Fruit fly (Drosophila melanogaster) whole organism, embryonic: ENCODE measurements around the gene CG14817.

ENCODE experiments used
- CG10209 ChIP-seq: fragments of 200-800 bp; sonication (Bioruptor generic); optimal IDR thresholded peaks from 3 replicates; lab custom pipeline; 2017; ENCODE audit warnings: missing biosample characterization, mild to moderate bottlenecking, missing genetic modification characterization, missing genetic modification reagents
- CG10274 ChIP-seq: fragments of 200-800 bp; sonication (Bioruptor generic); optimal IDR thresholded peaks from 3 replicates; lab custom pipeline; 2017; ENCODE audit warnings: missing biosample characterization, mild to moderate bottlenecking, missing genetic modification characterization
- CG10366 ChIP-seq: fragments of 200-800 bp; sonication (Bioruptor generic); IDR thresholded peaks from 2 replicates; pipeline ENCODE4 v1.3.6; 2022; ENCODE audit warnings: missing biosample characterization, missing genetic modification characterization
- CG14667 ChIP-seq: fragments of 200-800 bp; sonication (Bioruptor generic); IDR thresholded peaks from 2 replicates; pipeline ENCODE4 v1.3.6; 2022; ENCODE audit warnings: missing biosample characterization, missing genetic modification characterization
- CG15696 ChIP-seq: fragments of 200-800 bp; sonication (Bioruptor generic); optimal IDR thresholded peaks from 2 replicates; lab custom pipeline; 2019; ENCODE audit warnings: missing biosample characterization, mild to moderate bottlenecking, missing genetic modification characterization, moderate library complexity
- CG16863 ChIP-seq: fragments of 200-800 bp; sonication (Bioruptor generic); optimal IDR thresholded peaks from 3 replicates; lab custom pipeline; 2016; ENCODE audit warnings: missing biosample characterization, missing genetic modification characterization
- CG17361 ChIP-seq: fragments of 200-800 bp; sonication (Bioruptor generic); IDR thresholded peaks from 3 replicates; pipeline ENCODE4 v1.3.6; 2022; ENCODE audit warnings: missing biosample characterization, missing genetic modification characterization
- CG18476 ChIP-seq: fragments of 200-800 bp; sonication (Bioruptor generic); optimal IDR thresholded peaks from 2 replicates; lab custom pipeline; 2016; ENCODE audit warnings: missing biosample characterization, mild to moderate bottlenecking, missing genetic modification characterization
- CG3407 ChIP-seq: fragments of 200-800 bp; sonication (Bioruptor generic); optimal IDR thresholded peaks from 2 replicates; lab custom pipeline; 2018; ENCODE audit warnings: missing biosample characterization, mild to moderate bottlenecking, missing genetic modification characterization
- CG4424 ChIP-seq: fragments of 200-800 bp; sonication (Bioruptor generic); optimal IDR thresholded peaks from 3 replicates; lab custom pipeline; 2016; ENCODE audit warnings: missing biosample characterization, missing genetic modification characterization
- CG4707 ChIP-seq: fragments of 200-800 bp; sonication (Bioruptor generic); optimal IDR thresholded peaks from 2 replicates; lab custom pipeline; 2018; ENCODE audit warnings: missing biosample characterization, mild to moderate bottlenecking, missing genetic modification characterization, moderate library complexity
- CG5180 ChIP-seq: fragments of 200-800 bp; sonication (Bioruptor generic); optimal IDR thresholded peaks from 3 replicates; lab custom pipeline; 2017; ENCODE audit warnings: missing biosample characterization, missing genetic modification characterization, mild to moderate bottlenecking, moderate library complexity, missing genetic modification reagents
- CG6272 ChIP-seq: fragments of 200-800 bp; sonication (Bioruptor generic); IDR thresholded peaks from 2 replicates; pipeline ENCODE4 v1.3.6; 2022; ENCODE audit warnings: missing biosample characterization, missing genetic modification characterization
- CG9797 ChIP-seq: fragments of 200-800 bp; sonication (Bioruptor generic); optimal IDR thresholded peaks from 3 replicates; lab custom pipeline; 2018; ENCODE audit warnings: missing biosample characterization, mild to moderate bottlenecking, missing genetic modification characterization
- D19A ChIP-seq: fragments of 200-800 bp; optimal IDR thresholded peaks from 3 replicates; lab custom pipeline; 2019; ENCODE audit warnings: missing biosample characterization, mild to moderate bottlenecking, missing genetic modification characterization, moderate library complexity
- Dip3 ChIP-seq: fragments of 200-800 bp; sonication (Bioruptor generic); optimal IDR thresholded peaks from 3 replicates; lab custom pipeline; 2016; ENCODE audit warnings: missing biosample characterization, missing genetic modification characterization
- Dp ChIP-seq: fragments of 200-800 bp; sonication (Bioruptor generic); optimal IDR thresholded peaks from 2 replicates; lab custom pipeline; 2018; ENCODE audit warnings: missing biosample characterization, mild to moderate bottlenecking, missing genetic modification characterization, moderate library complexity
- Dref ChIP-seq: fragments of 200-800 bp; sonication (Bioruptor generic); IDR thresholded peaks from 2 replicates; pipeline ENCODE4 v1.3.6; 2022; ENCODE audit warnings: missing biosample characterization, missing genetic modification characterization
- E2f2 ChIP-seq: fragments of 200-800 bp; sonication (Bioruptor generic); IDR thresholded peaks from 2 replicates; pipeline ENCODE4 v1.3.6; 2022; ENCODE audit warnings: missing biosample characterization, missing genetic modification characterization
- HmgD ChIP-seq: fragments of 200-800 bp; sonication (Bioruptor generic); optimal IDR thresholded peaks from 3 replicates; lab custom pipeline; 2016; ENCODE audit warnings: missing biosample characterization, missing genetic modification characterization
- Hr51 ChIP-seq, 2 experiments: fragments of 200-800 bp; sonication (Bioruptor generic); optimal IDR thresholded peaks; 2 replicates in 1 of 2; 3 replicates in 1 of 2; lab custom pipeline; 2016 to 2018; ENCODE audit warnings: missing biosample characterization in 2 of 2, missing genetic modification characterization in 2 of 2, mild to moderate bottlenecking in 1 of 2, moderate library complexity in 1 of 2
- Kr ChIP-seq: fragments of 200-800 bp; sonication (Bioruptor generic); optimal IDR thresholded peaks from 2 replicates; lab custom pipeline; 2017; ENCODE audit warnings: missing biosample characterization, mild to moderate bottlenecking, missing genetic modification characterization
- Lim3 ChIP-seq: fragments of 200-800 bp; sonication (Bioruptor generic); IDR thresholded peaks from 2 replicates; pipeline ENCODE4 v1.3.6; 2022; ENCODE audit warnings: missing biosample characterization, missing genetic modification characterization
- Max ChIP-seq: fragments of 200-800 bp; sonication (Bioruptor generic); optimal IDR thresholded peaks from 2 replicates; lab custom pipeline; 2016; ENCODE audit warnings: missing biosample characterization, mild to moderate bottlenecking, missing genetic modification characterization
- Myb ChIP-seq: fragments of 200-800 bp; sonication (Bioruptor generic); optimal IDR thresholded peaks from 2 replicates; lab custom pipeline; 2016; ENCODE audit warnings: missing biosample characterization, missing genetic modification characterization
- NC2α ChIP-seq: fragments of 200-800 bp; sonication (Bioruptor generic); optimal IDR thresholded peaks from 2 replicates; lab custom pipeline; 2016; ENCODE audit warnings: missing biosample characterization, missing genetic modification characterization
- NC2β ChIP-seq: fragments of 200-800 bp; sonication (Bioruptor generic); optimal IDR thresholded peaks from 2 replicates; lab custom pipeline; 2016; ENCODE audit warnings: missing biosample characterization, missing genetic modification characterization
- Ssrp ChIP-seq: fragments of 200-800 bp; sonication (Bioruptor generic); optimal IDR thresholded peaks from 2 replicates; lab custom pipeline; 2018; ENCODE audit warnings: missing biosample characterization, mild to moderate bottlenecking, missing genetic modification characterization, moderate library complexity
- Stat92E ChIP-seq, 3 experiments: fragments of >200 bp in 2 of 3; fragments of 200-800 bp in 1 of 3; sonication (Bioruptor generic) in 1 of 3; optimal IDR thresholded peaks; 2 replicates each; lab custom pipeline; 2017 to 2019; ENCODE audit warnings: missing biosample characterization in 3 of 3, missing genetic modification characterization in 3 of 3, mild to moderate bottlenecking in 1 of 3, moderate library complexity in 1 of 3
- Trl ChIP-seq, 3 experiments: fragments of >200 bp in 2 of 3; fragments of 200-800 bp in 1 of 3; sonication (Bioruptor generic) in 1 of 3; optimal IDR thresholded peaks; 2 replicates in 1 of 3; 3 replicates in 2 of 3; lab custom pipeline; 2016 to 2017; ENCODE audit warnings: missing biosample characterization in 1 of 3, missing genetic modification characterization in 1 of 3
- cato ChIP-seq: fragments of 200-800 bp; sonication (Bioruptor generic); optimal IDR thresholded peaks from 2 replicates; lab custom pipeline; 2016; ENCODE audit warnings: missing biosample characterization, missing genetic modification characterization, borderline replicate concordance
- chinmo ChIP-seq: fragments of 200-800 bp; sonication (Bioruptor generic); IDR thresholded peaks from 4 replicates; pipeline ENCODE4 v1.3.6; 2022; ENCODE audit warnings: missing biosample characterization, missing genetic modification characterization; ENCODE audit not compliant: partially characterized antibody
- chm ChIP-seq: fragments of 200-800 bp; sonication (Bioruptor generic); IDR thresholded peaks from 2 replicates; pipeline ENCODE4 v1.3.6; 2022; ENCODE audit warnings: missing biosample characterization, missing genetic modification characterization
- crc ChIP-seq: fragments of 200-800 bp; sonication (Bioruptor generic); optimal IDR thresholded peaks from 2 replicates; lab custom pipeline; 2016; ENCODE audit warnings: missing biosample characterization, missing genetic modification characterization
- disco-r ChIP-seq: fragments of 200-800 bp; sonication (Bioruptor generic); optimal IDR thresholded peaks from 2 replicates; lab custom pipeline; 2016; ENCODE audit warnings: missing biosample characterization, missing genetic modification characterization
- dpn ChIP-seq, 2 experiments: fragments of 200-800 bp; sonication (Bioruptor generic); optimal IDR thresholded peaks; 3 replicates each; lab custom pipeline; 2016; ENCODE audit warnings: missing biosample characterization in 2 of 2, missing genetic modification characterization in 2 of 2
- exex ChIP-seq: fragments of 200-800 bp; sonication (Bioruptor generic); optimal IDR thresholded peaks from 4 replicates; lab custom pipeline; 2018; ENCODE audit warnings: missing biosample characterization, mild to moderate bottlenecking, missing genetic modification characterization, moderate library complexity
- grn ChIP-seq: fragments of 200-800 bp; sonication (Bioruptor generic); optimal IDR thresholded peaks from 3 replicates; lab custom pipeline; 2017; ENCODE audit warnings: missing biosample characterization, missing genetic modification characterization
- gro ChIP-seq: fragments of 200-800 bp; sonication (Bioruptor generic); optimal IDR thresholded peaks from 2 replicates; lab custom pipeline; 2016; ENCODE audit warnings: missing biosample characterization, missing genetic modification characterization
- kni ChIP-seq: fragments of 200-800 bp; sonication (Bioruptor generic); optimal IDR thresholded peaks from 3 replicates; lab custom pipeline; 2017; ENCODE audit warnings: mild to moderate bottlenecking, missing biosample characterization, missing genetic modification reagents, missing genetic modification characterization
- lov ChIP-seq, 2 experiments: fragments of 200-800 bp in 1 of 2; fragments of >200 bp in 1 of 2; sonication (Bioruptor generic) in 1 of 2; IDR thresholded peaks in 1 of 2; optimal IDR thresholded peaks in 1 of 2; 2 replicates in 1 of 2; 3 replicates in 1 of 2; pipeline versions ENCODE4 v1.3.6 to Lab custom; 2017 to 2022; ENCODE audit warnings: missing biosample characterization in 1 of 2, missing genetic modification characterization in 1 of 2
- nerfin-1 ChIP-seq: fragments of 200-800 bp; sonication (Bioruptor generic); optimal IDR thresholded peaks from 3 replicates; lab custom pipeline; 2019; ENCODE audit warnings: missing biosample characterization, mild to moderate bottlenecking, missing genetic modification characterization, moderate library complexity
- pb ChIP-seq: fragments of 200-800 bp; sonication (Bioruptor generic); optimal IDR thresholded peaks from 3 replicates; lab custom pipeline; 2016; ENCODE audit warnings: missing biosample characterization, missing genetic modification characterization
- phol ChIP-seq: fragments of 200-800 bp; sonication (Bioruptor generic); optimal IDR thresholded peaks from 3 replicates; lab custom pipeline; 2018; ENCODE audit warnings: missing biosample characterization, mild to moderate bottlenecking, missing genetic modification characterization, moderate library complexity
- pita ChIP-seq: fragments of 200-800 bp; sonication (Bioruptor generic); optimal IDR thresholded peaks from 2 replicates; lab custom pipeline; 2017; ENCODE audit warnings: missing biosample characterization, mild to moderate bottlenecking, missing genetic modification characterization
- repo ChIP-seq: fragments of 200-800 bp; sonication (Bioruptor generic); optimal IDR thresholded peaks from 2 replicates; lab custom pipeline; 2016; ENCODE audit warnings: missing biosample characterization, missing genetic modification characterization
- salm ChIP-seq: fragments of 200-800 bp; sonication (Bioruptor generic); optimal IDR thresholded peaks from 2 replicates; lab custom pipeline; 2018; ENCODE audit warnings: missing biosample characterization, mild to moderate bottlenecking, missing genetic modification characterization
- sens-2 ChIP-seq: fragments of 200-800 bp; sonication (Bioruptor generic); IDR thresholded peaks from 2 replicates; pipeline ENCODE4 v1.3.6; 2022; ENCODE audit warnings: missing biosample characterization, missing genetic modification characterization
- stc ChIP-seq: fragments of 200-800 bp; sonication (Bioruptor generic); IDR thresholded peaks from 2 replicates; pipeline ENCODE4 v1.3.6; 2022; ENCODE audit warnings: missing biosample characterization, missing genetic modification characterization

CG14817 gene

DNA sequence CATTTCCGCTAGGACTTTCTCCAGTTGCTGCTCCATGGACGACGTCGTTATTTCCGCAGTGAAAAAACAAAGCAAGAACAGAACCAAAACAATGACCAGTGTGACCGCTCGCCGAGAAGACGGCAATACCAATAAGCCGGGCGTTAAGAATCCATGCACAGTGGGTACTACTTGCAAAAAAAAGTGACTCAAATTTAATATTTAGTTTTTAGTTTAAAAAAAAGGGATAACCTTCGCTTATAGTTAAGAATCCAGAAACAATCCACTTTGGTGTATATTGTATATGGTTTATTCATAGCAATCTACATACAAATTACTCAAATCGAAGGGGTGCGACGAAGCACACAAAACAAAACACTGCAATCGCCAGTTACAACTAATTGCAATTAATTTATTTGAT lies 18.2 kb downstream of the CG14817 start, which contains the start of gene Lamtor5 (continued):
- TF ChIP-seq grn (no peak), CG9797 (GFP tag; lab: Kevin White, UChicago) (peak; percentile 53), lov (optimal IDR thresholded peaks at IDR 0.05; lab: Kevin White, UChicago) (no peak), lov (GFP tag; IDR thresholded peaks at IDR 0.05; lab: Robert Waterston, UW) (no peak), E2f2 (GFP tag; lab: Robert Waterston, UW) (peak; percentile 25; the same call in 1 of the 2 replicates), stc (GFP tag; lab: Robert Waterston, UW) (no peak; the same call in 1 of the 2 replicates), Kr (GFP tag; lab: Kevin White, UChicago) (no peak), Dp (GFP tag; lab: Kevin White, UChicago) (no peak), chinmo (GFP tag; lab: Robert Waterston, UW) (no peak), Lim3 (GFP tag; lab: Robert Waterston, UW) (no peak), CG6272 (GFP tag; lab: Robert Waterston, UW) (0 out of 2 replicates have a peak, but pooled peaks have one; percentile 25), Dref (GFP tag; lab: Robert Waterston, UW) (no peak), CG3407 (GFP tag; lab: Kevin White, UChicago) (no peak), CG17361 (GFP tag; lab: Robert Waterston, UW) (peak; percentile 43; the same call in 1 of the 3 replicates), nerfin-1 (tag; lab: Kevin White, UChicago) (peak; percentile 30), cato (no peak), CG14667 (no peak), CG4424 (GFP tag; lab: Kevin White, UChicago) (no peak), CG16863 (GFP tag; lab: Kevin White, UChicago) (peak; percentile 29), Stat92E (GFP tag; optimal IDR thresholded peaks at IDR 0.05; lab: Kevin White, UChicago) (peak in 1 of 3 experiments; percentile 15), Trl (optimal IDR thresholded peaks at IDR 0.05; lab: Kevin White, UChicago) (no peak), Trl (GFP tag; optimal IDR thresholded peaks at IDR 0.05; lab: Kevin White, UChicago) (no peak), CG5180 (GFP tag; lab: Kevin White, UChicago) (no peak), sens-2 (GFP tag; lab: Robert Waterston, UW) (no peak), Myb (GFP tag; lab: Kevin White, UChicago) (peak; percentile 38), CG15696 (tag; lab: Kevin White, UChicago) (peak; percentile 15), NC2α (no peak), kni (GFP tag; lab: Kevin White, UChicago) (no peak), dpn (GFP tag; optimal IDR thresholded peaks at IDR 0.05; lab: Kevin White, UChicago) (peak; percentile 38 to 44), phol (tag; lab: Kevin White, UChicago) (peak; percentile 41), Ssrp (peak; percentile 32), chm (GFP tag; lab: Robert Waterston, UW) (no peak), Max (GFP tag; lab: Kevin White, UChicago) (peak; percentile 24), gro (GFP tag; lab: Kevin White, UChicago) (peak; percentile 23), disco-r (GFP tag; lab: Kevin White, UChicago) (no peak), CG10209 (GFP tag; lab: Kevin White, UChicago) (peak; percentile 5), HmgD (GFP tag; lab: Kevin White, UChicago) (no peak), CG10274 (no peak), salm (tag; lab: Kevin White, UChicago) (no peak), CG10366 (GFP tag; lab: Robert Waterston, UW) (0 out of 2 replicates have a peak, but pooled peaks have one; percentile 20), Hr51 (GFP tag; optimal IDR thresholded peaks at IDR 0.05; lab: Kevin White, UChicago) (peak in 1 of 2 experiments; percentile 39), exex (tag; lab: Kevin White, UChicago) (no peak), crc (GFP tag; lab: Kevin White, UChicago) (no peak), D19A (peak; percentile 55), Dip3 (GFP tag; lab: Kevin White, UChicago) (peak; percentile 30), CG18476 (GFP tag; lab: Kevin White, UChicago) (no peak), repo (no peak), pb (GFP tag; lab: Kevin White, UChicago) (no peak), pita (GFP tag; lab: Kevin White, UChicago) (no peak), NC2β (GFP tag; lab: Kevin White, UChicago) (peak; percentile 1), CG4707 (GFP tag; lab: Kevin White, UChicago) (peak; percentile 51)
